Fruit fly (Drosophila melanogaster): Measurements from ENCODE around the gene Idua.

The Idua gene

dm6 chr2L:11113011-11113528 is at the start of gene Idua:
TSS of gene Idua (minus strand) at chr2L:11113061.
- no peak for TF ChIP-seq CTCF (optimal IDR thresholded peaks at IDR 0.05)
- TF ChIP-seq CG8478 (optimal IDR thresholded peaks at IDR 0.05) = no peak

dm6 chr2L:11155166-11155958 is 42.5 kb upstream of the Idua start, which contains the start of gene CG6287:
TSS of gene CG6287 (minus strand) at chr2L:11155721.
- TF ChIP-seq CTCF (optimal IDR thresholded peaks at IDR 0.05) (peak in 1 of 2 experiments; percentile 17), CG8478 (optimal IDR thresholded peaks at IDR 0.05) (no peak)

dm6 chr2L:11148969-11149368 is 36.1 kb upstream of the Idua start, which contains the start of gene Gyc32E:
TSS of gene Gyc32E (minus strand) at chr2L:11149101.
- no peak for TF ChIP-seq CTCF (optimal IDR thresholded peaks at IDR 0.05)
- no peak for TF ChIP-seq CG8478 (optimal IDR thresholded peaks at IDR 0.05)

- no peak for TF ChIP-seq CG8478 (optimal IDR thresholded peaks at IDR 0.05)
- no peak for TF ChIP-seq CTCF (optimal IDR thresholded peaks at IDR 0.05)
These were observed 32.5 kb upstream of the Idua start, which contains the start of gene CG31867 for dm6 chr2L:11145317-11145716. TSS of gene CG31867 (minus strand) at chr2L:11145417.

- TF ChIP-seq CTCF (optimal IDR thresholded peaks at IDR 0.05) = no peak
- no peak for TF ChIP-seq CG8478 (optimal IDR thresholded peaks at IDR 0.05)
These were observed 23.2 kb upstream of the Idua start, which contains the start of gene hgo for dm6 chr2L:11136093-11136492. TSS of gene hgo (plus strand) at chr2L:11136393.

dm6 chr2L:11130151-11131008 is 17.5 kb upstream of the Idua start, which contains the start of the genes RfC38 and CG4751:
TSS of gene RfC38 (minus strand) at chr2L:11130645.
TSS of gene CG4751 (plus strand) at chr2L:11130737.
- TF ChIP-seq CG8478 (optimal IDR thresholded peaks at IDR 0.05) = no peak
- TF ChIP-seq CTCF (optimal IDR thresholded peaks at IDR 0.05) = no peak

dm6 chr2L:11123499-11123898 is 10.6 kb upstream of the Idua start, which contains the start of the genes Csl4 and Nup160:
TSS of gene Csl4 (minus strand) at chr2L:11123567.
TSS of gene Nup160 (plus strand) at chr2L:11123777.
- TF ChIP-seq CG8478 (optimal IDR thresholded peaks at IDR 0.05) = no peak
- no peak for TF ChIP-seq CTCF (optimal IDR thresholded peaks at IDR 0.05)

- TF ChIP-seq CG8478 (optimal IDR thresholded peaks at IDR 0.05) (no peak), CTCF (optimal IDR thresholded peaks at IDR 0.05) (no peak)
These were observed 8.8 kb upstream of the Idua start, which contains the start of gene Dnaaf4 for dm6 chr2L:11121614-11122013. TSS of gene Dnaaf4 (minus strand) at chr2L:11121714.

- no peak for TF ChIP-seq CG8478 (optimal IDR thresholded peaks at IDR 0.05)
- TF ChIP-seq CTCF (optimal IDR thresholded peaks at IDR 0.05) = no peak
These were observed 7.2 kb upstream of the Idua start, which contains the start of gene CG6230 for dm6 chr2L:11119966-11120517. TSS of gene CG6230 (minus strand) at chr2L:11120319.

- no peak for TF ChIP-seq CG8478 (optimal IDR thresholded peaks at IDR 0.05)
- no peak for TF ChIP-seq CTCF (optimal IDR thresholded peaks at IDR 0.05)
These were observed 853 bp upstream of the Idua start, which contains the start of gene Gr32a for dm6 chr2L:11113714-11114113. TSS of gene Gr32a (plus strand) at chr2L:11114014.

- TF ChIP-seq CG8478 (optimal IDR thresholded peaks at IDR 0.05) (no peak), CTCF (optimal IDR thresholded peaks at IDR 0.05) (peak in 1 of 2 experiments; percentile 11)
These were observed 6.3 kb downstream of the Idua start, which contains the start of gene Reps for dm6 chr2L:11106562-11106962. TSS of gene Reps (minus strand) at chr2L:11106645.

- TF ChIP-seq CTCF (optimal IDR thresholded peaks at IDR 0.05) (no peak), CG8478 (optimal IDR thresholded peaks at IDR 0.05) (no peak)
These were observed 7.5 kb downstream of the Idua start for dm6 chr2L:11105320-11105719.

dm6 chr2L:11100516-11101061 is 12.3 kb downstream of the Idua start, which contains the start of gene Ge-1:
TSS of gene Ge-1 (minus strand) at chr2L:11100888.
- no peak for TF ChIP-seq CTCF (optimal IDR thresholded peaks at IDR 0.05)
- no peak for TF ChIP-seq CG8478 (optimal IDR thresholded peaks at IDR 0.05)

- TF ChIP-seq CG8478 (optimal IDR thresholded peaks at IDR 0.05) (no peak), CTCF (optimal IDR thresholded peaks at IDR 0.05) (no peak)
These were observed 21.8 kb downstream of the Idua start, which contains the start of gene Wdr59 for dm6 chr2L:11091111-11091510. TSS of gene Wdr59 (plus strand) at chr2L:11091444.

Measured in S2 (cell line).